Fruit fly (Drosophila melanogaster): Measurements from ENCODE around the gene CG14238.
A peak's percentile ranks its signal among the peaks of the same experiment; 100 is the strongest.

DNA sequence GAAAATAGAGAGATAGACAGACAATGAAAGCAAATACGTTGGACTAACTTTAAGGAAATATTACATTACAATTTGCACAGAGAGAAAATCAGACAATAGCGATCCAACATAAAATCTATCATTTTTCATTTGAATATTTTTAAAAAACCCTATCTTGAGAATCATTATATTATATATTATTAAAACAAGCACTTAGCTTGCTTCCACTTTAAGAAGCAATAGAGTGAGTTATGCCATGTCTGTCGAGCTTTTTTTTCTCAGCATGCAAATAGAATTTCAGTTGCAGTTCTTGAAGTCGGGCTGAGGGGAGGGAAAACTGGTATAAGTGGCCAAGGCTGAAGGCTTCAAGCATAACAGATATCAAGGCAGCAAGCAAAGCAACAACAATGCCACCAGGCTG, 44.0 kb downstream of the CG14238 start:
- TF ChIP-seq svp (GFP tag) (no peak), CG9139 (GFP tag; optimal IDR thresholded peaks at IDR 0.05) (no peak), Blimp-1 (GFP tag; optimal IDR thresholded peaks at IDR 0.05) (no peak), CG15336 (GFP tag; IDR thresholded peaks at IDR 0.05) (peak; percentile 63), salr (GFP tag; optimal IDR thresholded peaks at IDR 0.05) (peak in 1 of 2 experiments; percentile 34), CG11762 (GFP tag; optimal IDR thresholded peaks at IDR 0.05; ENCODE audit: insufficient read depth) (no peak), CG32006 (GFP tag; optimal IDR thresholded peaks at IDR 0.05) (peak; percentile 61)
